Worm (Caenorhabditis elegans) whole organism, L2 larva: ENCODE results near the gene C23H3.5.
A peak's percentile ranks its signal among the peaks of the same experiment; 100 is the strongest.

Experiments used
- C34F6.9 ChIP-seq: fragments of 150-350 bp; optimal IDR thresholded peaks from 2 replicates; lab custom pipeline; 2014; ENCODE audit warnings: missing biosample characterization, missing genetic modification characterization
- F13H6.1 ChIP-seq: sonication (generic microtip); optimal IDR thresholded peaks from 2 replicates; lab custom pipeline; 2016; ENCODE audit warnings: missing genetic modification characterization, missing compliant biosample characterization
- R02D3.7 ChIP-seq: fragments of 150-350 bp; optimal IDR thresholded peaks from 2 replicates; lab custom pipeline; 2014; ENCODE audit warnings: missing biosample characterization, missing genetic modification characterization
- ZK546.5 ChIP-seq: sonication (generic microtip); optimal IDR thresholded peaks from 2 replicates; lab custom pipeline; 2017; ENCODE audit warnings: missing biosample characterization, missing genetic modification characterization
- alr-1 ChIP-seq: fragments of 150-350 bp; optimal IDR thresholded peaks from 2 replicates; lab custom pipeline; 2014; ENCODE audit warnings: missing biosample characterization, missing genetic modification characterization
- aly-2 ChIP-seq: fragments of 150-350 bp; optimal IDR thresholded peaks from 2 replicates; lab custom pipeline; 2014; ENCODE audit warnings: missing biosample characterization, missing genetic modification characterization
- blmp-1 ChIP-seq: sonication (generic microtip); optimal IDR thresholded peaks from 2 replicates; lab custom pipeline; 2017; ENCODE audit warnings: missing genetic modification characterization, mild to moderate bottlenecking, missing compliant biosample characterization, antibody characterized with exemption, moderate library complexity; ENCODE audit not compliant: insufficient read depth
- ceh-16 ChIP-seq: fragments of 150-350 bp; optimal IDR thresholded peaks from 2 replicates; lab custom pipeline; 2014; ENCODE audit warnings: missing biosample characterization, missing genetic modification characterization
- ceh-82 ChIP-seq: fragments of 150-350 bp; optimal IDR thresholded peaks from 2 replicates; lab custom pipeline; 2014; ENCODE audit warnings: missing biosample characterization, missing genetic modification characterization
- crh-2 ChIP-seq: sonication (generic microtip); optimal IDR thresholded peaks from 2 replicates; lab custom pipeline; 2017; ENCODE audit warnings: missing biosample characterization, missing genetic modification characterization
- egl-27 ChIP-seq: sonication (generic microtip); optimal IDR thresholded peaks from 3 replicates; lab custom pipeline; 2017; ENCODE audit warnings: missing biosample characterization, missing genetic modification reagents, missing genetic modification characterization
- elt-1 ChIP-seq: fragments of 150-350 bp; optimal IDR thresholded peaks from 2 replicates; lab custom pipeline; 2014; ENCODE audit warnings: missing biosample characterization, missing genetic modification characterization
- elt-3 ChIP-seq: sonication (generic microtip); optimal IDR thresholded peaks from 2 replicates; lab custom pipeline; 2017; ENCODE audit warnings: missing biosample characterization, missing genetic modification characterization
- fos-1 ChIP-seq: fragments of 150-350 bp; optimal IDR thresholded peaks from 2 replicates; lab custom pipeline; 2014; ENCODE audit warnings: missing biosample characterization, missing genetic modification characterization
- lin-11 ChIP-seq: fragments of 150-350 bp; sonication (generic microtip); optimal IDR thresholded peaks from 2 replicates; lab custom pipeline; 2014; ENCODE audit warnings: missing biosample characterization, missing genetic modification characterization, inconsistent platforms, mixed read lengths
- lin-13 ChIP-seq: fragments of 150-350 bp; optimal IDR thresholded peaks from 2 replicates; lab custom pipeline; 2014; ENCODE audit warnings: missing biosample characterization, missing genetic modification reagents, missing genetic modification characterization
- lin-39 ChIP-seq: fragments of 150-350 bp; optimal IDR thresholded peaks from 2 replicates; lab custom pipeline; 2014; ENCODE audit warnings: missing biosample characterization, missing genetic modification reagents, missing genetic modification characterization
- lsy-2 ChIP-seq, 2 experiments: fragments of 150-350 bp in 1 of 2; sonication (generic microtip) in 1 of 2; optimal IDR thresholded peaks; 2 replicates each; lab custom pipeline; 2014 to 2017; ENCODE audit warnings: missing biosample characterization in 2 of 2, missing genetic modification characterization in 2 of 2
- mab-5 ChIP-seq: fragments of 150-350 bp; optimal IDR thresholded peaks from 2 replicates; lab custom pipeline; 2014; ENCODE audit warnings: missing biosample characterization, missing genetic modification characterization
- mbf-1 ChIP-seq: sonication (generic microtip); optimal IDR thresholded peaks from 2 replicates; lab custom pipeline; 2017; ENCODE audit warnings: missing biosample characterization, missing genetic modification characterization
- mdl-1 ChIP-seq, 2 experiments: fragments of 150-350 bp in 1 of 2; sonication (generic microtip) in 1 of 2; optimal IDR thresholded peaks; 2 replicates each; lab custom pipeline; 2017; ENCODE audit warnings: missing biosample characterization in 2 of 2, missing genetic modification characterization in 2 of 2
- nhr-10 ChIP-seq: sonication (generic microtip); optimal IDR thresholded peaks from 2 replicates; lab custom pipeline; 2017; ENCODE audit warnings: missing biosample characterization, missing genetic modification characterization
- nhr-11 ChIP-seq: fragments of 150-350 bp; optimal IDR thresholded peaks from 2 replicates; lab custom pipeline; 2014; ENCODE audit warnings: missing biosample characterization, missing genetic modification characterization
- nhr-12 ChIP-seq: fragments of 150-350 bp; optimal IDR thresholded peaks from 2 replicates; lab custom pipeline; 2014; ENCODE audit warnings: missing biosample characterization, missing genetic modification characterization
- nhr-129 ChIP-seq: fragments of 150-350 bp; optimal IDR thresholded peaks from 2 replicates; lab custom pipeline; 2014; ENCODE audit warnings: missing biosample characterization, missing genetic modification characterization
- nhr-21 ChIP-seq: fragments of 150-350 bp; optimal IDR thresholded peaks from 2 replicates; lab custom pipeline; 2014; ENCODE audit warnings: missing biosample characterization, missing genetic modification characterization
- nhr-237 ChIP-seq: fragments of 150-350 bp; optimal IDR thresholded peaks from 2 replicates; lab custom pipeline; 2014; ENCODE audit warnings: missing biosample characterization, missing genetic modification characterization
- nhr-25 ChIP-seq: fragments of 150-350 bp; sonication (generic microtip); optimal IDR thresholded peaks from 3 replicates; lab custom pipeline; 2014; ENCODE audit warnings: missing biosample characterization, missing genetic modification characterization
- nhr-77 ChIP-seq: fragments of 150-350 bp; optimal IDR thresholded peaks from 2 replicates; lab custom pipeline; 2014; ENCODE audit warnings: missing biosample characterization, missing genetic modification characterization
- sem-4 ChIP-seq: fragments of 150-350 bp; optimal IDR thresholded peaks from 2 replicates; lab custom pipeline; 2014; ENCODE audit warnings: missing biosample characterization, missing genetic modification reagents, missing genetic modification characterization
- sma-9 ChIP-seq, 2 experiments: fragments of 150-350 bp in 1 of 2; sonication (generic microtip) in 1 of 2; optimal IDR thresholded peaks; 2 replicates each; lab custom pipeline; 2014 to 2016; ENCODE audit warnings: missing genetic modification characterization in 2 of 2, mild to moderate bottlenecking in 1 of 2, missing biosample characterization in 1 of 2, missing compliant biosample characterization in 1 of 2, missing genetic modification reagents in 1 of 2, moderate library complexity in 1 of 2
- snpc-4 ChIP-seq: fragments of 150-350 bp; optimal IDR thresholded peaks from 2 replicates; lab custom pipeline; 2014; ENCODE audit warnings: missing biosample characterization, missing genetic modification characterization
- unc-39 ChIP-seq: fragments of 150-350 bp; optimal IDR thresholded peaks from 2 replicates; lab custom pipeline; 2014; ENCODE audit warnings: missing biosample characterization, missing genetic modification characterization
- unc-55 ChIP-seq: fragments of 150-350 bp; sonication (generic microtip); optimal IDR thresholded peaks from 3 replicates; lab custom pipeline; 2014; ENCODE audit warnings: missing biosample characterization, missing genetic modification reagents, missing genetic modification characterization
- unc-62 ChIP-seq: fragments of 150-350 bp; optimal IDR thresholded peaks from 2 replicates; lab custom pipeline; 2014; ENCODE audit warnings: missing biosample characterization, missing genetic modification reagents, missing genetic modification characterization
- zag-1 ChIP-seq: fragments of 150-350 bp; optimal IDR thresholded peaks from 2 replicates; lab custom pipeline; 2014; ENCODE audit warnings: missing biosample characterization, missing genetic modification characterization
- ztf-1 ChIP-seq: fragments of 200-800 bp; sonication (Bioruptor generic); conservative IDR thresholded peaks from 2 replicates; pipeline ENCODE4 v1.3.6; 2022; ENCODE audit warnings: missing genetic modification characterization, missing compliant biosample characterization
- ztf-11 ChIP-seq: sonication (generic microtip); optimal IDR thresholded peaks from 2 replicates; lab custom pipeline; 2017; ENCODE audit warnings: missing biosample characterization, missing genetic modification characterization

C23H3.5 gene

ce11 chrII:57370-57769, 10.0 kb downstream of the C23H3.5 start, which contains the start of gene ascc-1:
ascc-1 (plus strand) TSS chrII:57670.
- TF ChIP-seq nhr-10 (tag; lab: Kevin White, UChicago) (no peak), ztf-1 (GFP tag; lab: Robert Waterston, UW) (no peak), ZK546.5 (no peak), elt-3 (no peak), C34F6.9 (tag; lab: Kevin White, UChicago) (no peak), mab-5 (tag; lab: Kevin White, UChicago) (no peak), nhr-237 (tag; lab: Kevin White, UChicago) (no peak), sma-9 (GFP tag; optimal IDR thresholded peaks at IDR 0.05; lab: Kevin White, UChicago) (no peak), sma-9 (tag; optimal IDR thresholded peaks at IDR 0.05; lab: Kevin White, UChicago) (no peak), nhr-77 (no peak), snpc-4 (tag; lab: Kevin White, UChicago) (no peak)
- TF ChIP-seq, all 48 proteins: peak for 0

DNA sequence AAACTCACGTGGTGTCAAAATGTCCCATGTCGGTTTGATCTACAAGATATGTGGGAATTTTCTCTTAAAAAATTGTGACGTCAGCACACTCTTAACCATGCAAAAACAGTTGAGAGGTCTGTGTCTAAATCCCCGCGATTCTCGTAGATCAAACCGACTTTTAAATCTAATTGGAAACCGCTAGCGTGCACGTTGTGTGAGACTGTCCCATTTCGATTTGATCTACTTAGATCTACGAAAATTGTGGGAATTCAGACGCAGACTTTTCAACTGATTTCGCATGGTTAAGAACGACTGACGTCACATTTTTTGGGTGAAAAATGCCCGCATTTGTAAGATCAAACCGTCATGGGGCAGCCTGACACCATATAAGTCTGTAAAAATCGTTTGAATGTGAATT, 10.5 kb downstream of the C23H3.5 start:
- TF ChIP-seq F13H6.1 (tag; lab: Kevin White, UChicago) (no peak), R02D3.7 (tag; lab: Kevin White, UChicago) (no peak), blmp-1 (tag; lab: Kevin White, UChicago) (no peak), alr-1 (tag; lab: Kevin White, UChicago) (no peak), nhr-11 (tag; lab: Kevin White, UChicago) (no peak), nhr-21 (tag; lab: Kevin White, UChicago) (no peak), egl-27 (no peak), nhr-10 (tag; lab: Kevin White, UChicago) (no peak)

DNA sequence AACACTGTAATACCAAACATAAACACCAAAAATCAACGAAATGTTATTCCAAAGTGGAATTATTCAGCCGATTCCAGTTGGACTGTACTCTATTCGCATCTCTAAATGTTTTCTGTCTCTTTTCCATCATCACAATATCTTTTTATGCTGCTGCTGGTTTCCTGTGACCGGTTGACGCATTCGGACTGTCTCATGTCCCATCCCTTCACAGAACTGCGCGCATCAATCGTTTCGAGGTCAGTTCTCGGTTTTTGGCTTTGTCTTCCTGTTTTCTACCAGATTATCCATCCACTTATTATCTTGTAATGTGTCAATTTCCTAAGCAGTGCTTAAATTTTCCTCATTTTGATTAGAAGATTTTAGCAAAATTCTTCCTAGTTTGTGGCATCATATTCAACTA, 12.7 kb downstream of the C23H3.5 start:
- no peak for TF ChIP-seq elt-1
- no peak for TF ChIP-seq mbf-1 (tag; lab: Kevin White, UChicago)
- TF ChIP-seq lin-39 (tag; lab: Kevin White, UChicago) = no peak
- no peak for TF ChIP-seq alr-1 (tag; lab: Kevin White, UChicago)
- no peak for TF ChIP-seq unc-62
- no peak for TF ChIP-seq aly-2
- no peak for TF ChIP-seq crh-2 (tag; lab: Kevin White, UChicago)
- TF ChIP-seq ceh-16 (tag; lab: Kevin White, UChicago) = no peak
- no peak for TF ChIP-seq nhr-12 (tag; lab: Kevin White, UChicago)
- peak; percentile 46 for TF ChIP-seq fos-1 (tag; lab: Kevin White, UChicago)
- no peak for TF ChIP-seq unc-55 (GFP tag; lab: Kevin White, UChicago)
- TF ChIP-seq nhr-129 (tag; lab: Kevin White, UChicago) = peak; percentile 11
- TF ChIP-seq ztf-11 (tag; lab: Kevin White, UChicago) = no peak
- TF ChIP-seq lin-13 (GFP tag; lab: Kevin White, UChicago) = no peak
- no peak for TF ChIP-seq F13H6.1 (tag; lab: Kevin White, UChicago)
- TF ChIP-seq ceh-82 (tag; lab: Kevin White, UChicago) = no peak
- TF ChIP-seq lin-11 (tag; lab: Kevin White, UChicago) = no peak
- peak; percentile 29 for TF ChIP-seq nhr-21 (tag; lab: Kevin White, UChicago)
- TF ChIP-seq zag-1 (tag; lab: Kevin White, UChicago) = no peak
- TF ChIP-seq sem-4 (tag; lab: Kevin White, UChicago) = no peak
- TF ChIP-seq nhr-25 (tag; lab: Kevin White, UChicago) = peak; percentile 61
- no peak for TF ChIP-seq mdl-1 (tag; optimal IDR thresholded peaks at IDR 0.05; lab: Kevin White, UChicago)

ce11 chrII:61013-61412, 13.6 kb downstream of the C23H3.5 start, which contains the start of gene C23H3.2:
C23H3.2 (plus strand) TSS chrII:61313.
- no peak for TF ChIP-seq nhr-237 (tag; lab: Kevin White, UChicago)
- TF ChIP-seq C34F6.9 (tag; lab: Kevin White, UChicago) = no peak
- no peak for TF ChIP-seq zag-1 (tag; lab: Kevin White, UChicago)
- TF ChIP-seq lsy-2 (tag; optimal IDR thresholded peaks at IDR 0.05; lab: Kevin White, UChicago) = no peak
- TF ChIP-seq egl-27 = no peak
- TF ChIP-seq elt-1 = no peak
- TF ChIP-seq sma-9 (GFP tag; optimal IDR thresholded peaks at IDR 0.05; lab: Kevin White, UChicago) = no peak
- TF ChIP-seq sma-9 (tag; optimal IDR thresholded peaks at IDR 0.05; lab: Kevin White, UChicago) = no peak
- TF ChIP-seq unc-62 = no peak
- TF ChIP-seq unc-39 (tag; lab: Kevin White, UChicago) = no peak
- TF ChIP-seq snpc-4 (tag; lab: Kevin White, UChicago) = no peak
- TF ChIP-seq elt-3 = no peak
